Worm (Caenorhabditis elegans): ENCODE results near the gene aqp-5.
"Not testable (repeated sequence)": the region's sequence is repeated elsewhere in the genome, so short reads cannot be mapped to it uniquely, and the experiment has no call there.

Gene aqp-5

DNA sequence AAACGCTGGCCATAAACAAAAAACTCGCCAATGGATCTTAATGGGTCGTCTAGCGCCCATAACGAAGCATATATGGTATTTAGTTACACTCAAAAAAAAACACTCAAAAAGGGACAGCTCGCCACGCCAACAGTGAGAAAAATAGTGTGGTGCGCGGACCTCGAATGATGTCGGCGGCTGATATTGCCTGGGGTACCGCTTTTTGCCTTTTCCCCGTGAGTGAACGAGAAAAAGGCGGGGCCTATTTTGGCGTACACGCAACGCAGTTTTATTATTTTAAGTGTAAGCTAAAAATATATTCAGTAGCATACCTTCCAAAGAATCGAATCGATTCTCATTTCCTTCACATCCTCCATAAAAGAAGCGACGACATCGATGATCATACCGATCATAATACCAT is 34.7 kb upstream of the aqp-5 start:
- TF ChIP-seq pbrm-1 (GFP tag; IDR thresholded peaks at IDR 0.05), result peak; percentile 47; the same call in 1 of the 2 replicates
- peak; percentile 62 for TF ChIP-seq snpc-1.1 (tag; optimal IDR thresholded peaks at IDR 0.05; ENCODE audit: insufficient read depth)
- peak; percentile 69 for TF ChIP-seq hmg-1.2 (GFP tag; IDR thresholded peaks at IDR 0.05)
- TF ChIP-seq snpc-4 (GFP tag; optimal IDR thresholded peaks at IDR 0.05), result not testable (repeated sequence)
- peak in 3 of 4 experiments; percentile 45 to 85 (median 72) for TF ChIP-seq snpc-4 (tag; optimal IDR thresholded peaks at IDR 0.05)
- TF ChIP-seq attf-6 (GFP tag; IDR thresholded peaks at IDR 0.05), result peak; percentile 76; the same call in 1 of the 2 replicates

- TF ChIP-seq lin-40 (tag; optimal IDR thresholded peaks at IDR 0.05), result no peak
- TF ChIP-seq ekl-4 (GFP tag; IDR thresholded peaks at IDR 0.05), result no peak
- no peak for TF ChIP-seq sdz-38 (tag; optimal IDR thresholded peaks at IDR 0.05)
- TF ChIP-seq unc-62 (GFP tag; optimal IDR thresholded peaks at IDR 0.05), result no peak
- TF ChIP-seq bed-1 (GFP tag; IDR thresholded peaks at IDR 0.05), result no peak
- no peak for TF ChIP-seq ceh-79 (tag; optimal IDR thresholded peaks at IDR 0.05)
- no peak for TF ChIP-seq somi-1 (GFP tag; optimal IDR thresholded peaks at IDR 0.05)
- no peak for TF ChIP-seq D2030.7 (GFP tag; IDR thresholded peaks at IDR 0.05)
- TF ChIP-seq zfh-2 (GFP tag; conservative IDR thresholded peaks at IDR 0.05), result no peak
These were observed 34.3 kb upstream of the aqp-5 start, which contains the start of gene F22E12.1 for ce11 chrV:10457247-10457646. TSS of gene F22E12.1 (minus strand) at chrV:10457347.

DNA sequence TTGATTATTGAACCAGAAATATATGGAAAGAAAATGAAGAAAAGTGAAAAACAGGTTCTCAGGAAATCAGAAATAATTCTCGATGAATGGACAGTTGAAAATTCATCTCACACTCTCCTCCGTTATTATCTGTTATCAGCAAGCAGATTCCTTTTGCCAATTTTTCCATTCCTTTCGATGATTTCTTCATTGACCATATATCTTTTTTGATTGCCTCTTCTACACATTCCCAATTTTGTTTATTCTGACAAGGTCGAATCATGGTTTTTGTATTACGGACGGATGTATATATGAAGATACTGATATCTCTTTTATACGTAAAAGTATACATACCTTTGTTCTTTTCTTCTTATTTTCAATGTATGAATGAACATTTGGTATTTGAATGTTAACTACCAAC is 30.9 kb upstream of the aqp-5 start:
- TF ChIP-seq F33H1.4 (GFP tag; IDR thresholded peaks at IDR 0.05) (no peak), mes-4 (tag; optimal IDR thresholded peaks at IDR 0.05) (no peak), nfyb-1 (GFP tag; IDR thresholded peaks at IDR 0.05) (no peak), nhr-80 (tag; optimal IDR thresholded peaks at IDR 0.05) (no peak), akir-1 (GFP tag; optimal IDR thresholded peaks at IDR 0.05) (no peak), zim-3 (tag; optimal IDR thresholded peaks at IDR 0.05) (no peak), attf-5 (GFP tag; optimal IDR thresholded peaks at IDR 0.05) (no peak), B0261.1 (tag; optimal IDR thresholded peaks at IDR 0.05) (no peak), nhr-27 (tag; optimal IDR thresholded peaks at IDR 0.05) (no peak), snpc-1.1 (tag; optimal IDR thresholded peaks at IDR 0.05; ENCODE audit: insufficient read depth) (no peak), ztf-28 (GFP tag; IDR thresholded peaks at IDR 0.05) (no peak)

DNA sequence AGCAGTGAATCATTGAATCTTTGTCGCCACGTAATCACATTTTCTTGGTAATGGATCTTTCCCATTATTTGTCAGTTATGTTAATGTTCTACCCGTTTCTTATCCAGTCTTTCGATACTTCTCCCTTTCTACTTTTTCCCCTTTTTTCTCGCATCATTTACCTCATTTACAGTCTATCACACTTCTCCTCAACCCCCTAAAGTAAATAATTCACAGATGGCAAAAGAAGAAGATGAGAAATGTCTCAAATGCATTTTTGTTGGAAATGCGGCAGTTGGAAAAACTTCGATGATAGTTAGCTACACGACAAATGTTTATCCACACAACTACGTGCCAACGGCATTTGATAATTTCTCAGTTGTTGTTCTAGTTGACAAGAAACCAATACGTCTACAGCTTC is 29.5 kb upstream of the aqp-5 start, which contains the start of gene chw-1:
TSS of gene chw-1 (plus strand) at position 217 of the 400 bp plus-strand sequence.
- TF ChIP-seq lir-1 (GFP tag; conservative IDR thresholded peaks at IDR 0.05), result no peak
- no peak for TF ChIP-seq zfh-2 (GFP tag; conservative IDR thresholded peaks at IDR 0.05)
- TF ChIP-seq lin-40 (tag; optimal IDR thresholded peaks at IDR 0.05), result no peak
- TF ChIP-seq fkh-3 (tag; optimal IDR thresholded peaks at IDR 0.05), result no peak
- no peak for TF ChIP-seq B0261.1 (tag; optimal IDR thresholded peaks at IDR 0.05)
- TF ChIP-seq die-1 (tag; optimal IDR thresholded peaks at IDR 0.05), result no peak
- TF ChIP-seq tbp1 (GFP tag; optimal IDR thresholded peaks at IDR 0.05), result no peak
- TF ChIP-seq lin-35 (GFP tag; optimal IDR thresholded peaks at IDR 0.05), result no peak

- TF ChIP-seq dpff-1 (tag; optimal IDR thresholded peaks at IDR 0.05), result no peak
- no peak for TF ChIP-seq B0336.3 (GFP tag; IDR thresholded peaks at IDR 0.05)
- no peak for TF ChIP-seq gei-17 (GFP tag; optimal IDR thresholded peaks at IDR 0.05)
- no peak for TF ChIP-seq ztf-28 (GFP tag; IDR thresholded peaks at IDR 0.05)
- no peak for TF ChIP-seq K11D2.4 (GFP tag; IDR thresholded peaks at IDR 0.05)
These were observed 28.3 kb upstream of the aqp-5 start, which contains the start of gene F22E12.3 for ce11 chrV:10463276-10463675. TSS of gene F22E12.3 (minus strand) at chrV:10463376.
